Worm (Caenorhabditis elegans): ENCODE results near the gene ckk-1.

ckk-1 gene

ce11 chrIII:5653692-5654105 is 18.4 kb downstream of the ckk-1 start (continued):
- TF ChIP-seq chd-7 (tag; optimal IDR thresholded peaks at IDR 0.05) = no peak
- TF ChIP-seq ccch-3 (GFP tag; optimal IDR thresholded peaks at IDR 0.05) = no peak
- TF ChIP-seq madf-6 (GFP tag; IDR thresholded peaks at IDR 0.05) = peak; percentile 91
- TF ChIP-seq hlh-26 (GFP tag; conservative IDR thresholded peaks at IDR 0.05) = no peak
- TF ChIP-seq sptf-2 (GFP tag; optimal IDR thresholded peaks at IDR 0.05) = no peak
- peak; percentile 55; the same call in 1 of the 2 replicates for TF ChIP-seq lin-26 (GFP tag; IDR thresholded peaks at IDR 0.05)
- no peak for TF ChIP-seq lsy-27 (tag; optimal IDR thresholded peaks at IDR 0.05; ENCODE audit: borderline replicate concordance, insufficient read depth)
- no peak for TF ChIP-seq sdz-38 (tag; optimal IDR thresholded peaks at IDR 0.05)

ce11 chrIII:5656941-5657340 is 21.7 kb downstream of the ckk-1 start, which contains the start of gene sdz-21:
TSS of gene sdz-21 (minus strand) at chrIII:5657041.
- no peak for TF ChIP-seq dpl-1 (GFP tag; optimal IDR thresholded peaks at IDR 0.05)
- no peak for TF ChIP-seq tbx-9 (tag; optimal IDR thresholded peaks at IDR 0.05; ENCODE audit: borderline replicate concordance)

DNA sequence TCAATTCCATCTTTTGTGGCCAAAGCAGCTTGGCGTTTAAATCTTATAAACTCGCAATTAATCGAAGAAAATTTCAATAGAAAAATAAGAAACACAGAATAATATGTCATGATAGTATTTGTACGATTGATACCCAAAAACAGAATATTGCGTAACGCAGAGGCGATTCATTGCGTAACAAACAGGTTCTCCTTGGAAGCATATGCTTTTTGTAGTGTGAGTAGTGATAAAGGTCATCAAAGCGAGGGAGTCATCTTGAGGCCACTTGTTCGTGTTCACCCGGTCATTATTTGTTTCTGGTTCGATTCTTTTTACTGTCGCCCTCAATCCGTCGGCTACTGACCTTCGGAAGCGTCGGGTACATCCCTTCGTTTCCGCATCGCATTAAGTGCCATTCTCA is 25.7 kb downstream of the ckk-1 start, which contains the start of gene F54E7.6:
F54E7.6 (minus strand) TSS at position 110 of the 400 bp plus-strand sequence.
- TF ChIP-seq F22D6.2 (tag; optimal IDR thresholded peaks at IDR 0.05) = no peak

ce11 chrIII:5663521-5663920 is 28.2 kb downstream of the ckk-1 start:
- TF ChIP-seq dox-1 (GFP tag; IDR thresholded peaks at IDR 0.05) (peak; percentile 86), lsy-27 (tag; optimal IDR thresholded peaks at IDR 0.05; ENCODE audit: borderline replicate concordance, insufficient read depth) (no peak), ztf-26 (tag; optimal IDR thresholded peaks at IDR 0.05) (no peak), B0336.3 (GFP tag; IDR thresholded peaks at IDR 0.05) (peak; percentile 65), mcd-1 (GFP tag; IDR thresholded peaks at IDR 0.05) (peak; percentile 66), bed-2 (GFP tag; IDR thresholded peaks at IDR 0.05) (no peak), ekl-4 (GFP tag; IDR thresholded peaks at IDR 0.05) (peak; percentile 77; the same call in 1 of the 2 replicates), lin-54 (GFP tag; optimal IDR thresholded peaks at IDR 0.05) (peak; percentile 94), F52B5.7 (tag; optimal IDR thresholded peaks at IDR 0.05) (no peak), D2030.7 (GFP tag; IDR thresholded peaks at IDR 0.05) (peak; percentile 93), ceh-91 (GFP tag; IDR thresholded peaks at IDR 0.05) (peak; percentile 97), Y95B8A.8 (GFP tag; IDR thresholded peaks at IDR 0.05) (peak; percentile 83), xnd-1 (tag; optimal IDR thresholded peaks at IDR 0.05) (peak; percentile 100), C17E4.6 (GFP tag; IDR thresholded peaks at IDR 0.05) (peak; percentile 71; the same call in 1 of the 2 replicates), let-607 (tag; optimal IDR thresholded peaks at IDR 0.05) (no peak), ceh-100 (GFP tag; IDR thresholded peaks at IDR 0.05) (peak; percentile 39), efl-1 (GFP tag; optimal IDR thresholded peaks at IDR 0.05) (peak; percentile 100), mxl-1 (tag; optimal IDR thresholded peaks at IDR 0.05) (no peak), tlf-1 (GFP tag; optimal IDR thresholded peaks at IDR 0.05) (peak; percentile 82), mel-28 (tag; optimal IDR thresholded peaks at IDR 0.05; ENCODE audit: borderline replicate concordance) (no peak), Y53G8AR.9 (GFP tag; conservative IDR thresholded peaks at IDR 0.05) (peak; percentile 83), Y79H2A.3 (GFP tag; conservative IDR thresholded peaks at IDR 0.05) (0 out of 2 replicates have a peak, but pooled peaks have one; percentile 48), hlh-26 (GFP tag; conservative IDR thresholded peaks at IDR 0.05) (no peak), tbp1 (GFP tag; optimal IDR thresholded peaks at IDR 0.05) (peak; percentile 64), nhr-90 (tag; optimal IDR thresholded peaks at IDR 0.05) (no peak), snpc-3.4 (tag; optimal IDR thresholded peaks at IDR 0.05) (peak; percentile 85), F33H1.4 (GFP tag; IDR thresholded peaks at IDR 0.05) (peak; percentile 99), hmg-1.2 (GFP tag; IDR thresholded peaks at IDR 0.05) (peak; percentile 59; the same call in 1 of the 2 replicates), ztf-18 (tag; optimal IDR thresholded peaks at IDR 0.05) (peak; percentile 27), madf-3 (GFP tag; IDR thresholded peaks at IDR 0.05) (peak; percentile 56; the same call in 1 of the 2 replicates), F49E8.2 (tag; optimal IDR thresholded peaks at IDR 0.05; ENCODE audit: insufficient read depth) (peak; percentile 90), rcor-1 (GFP tag; IDR thresholded peaks at IDR 0.05) (peak; percentile 86), unc-130 (GFP tag; optimal IDR thresholded peaks at IDR 0.05) (peak; percentile 89)
